Worm (Caenorhabditis elegans) whole organism, L1 larva: ENCODE results near the gene C24H12.6.

Experiments used
- C04F5.9 ChIP-seq: sonication (generic microtip); optimal IDR thresholded peaks from 2 replicates; lab custom pipeline; 2016; ENCODE audit warnings: missing genetic modification characterization, missing compliant biosample characterization
- C16A3.4 ChIP-seq: fragments of 150-350 bp; optimal IDR thresholded peaks from 2 replicates; lab custom pipeline; 2014; ENCODE audit warnings: missing biosample characterization, missing genetic modification characterization
- Y116A8C.19 ChIP-seq: sonication (generic microtip); optimal IDR thresholded peaks from 2 replicates; lab custom pipeline; 2016; ENCODE audit warnings: missing compliant biosample characterization, missing genetic modification characterization, borderline replicate concordance
- ama-1 ChIP-seq: fragments of 150-350 bp; optimal IDR thresholded peaks from 2 replicates; lab custom pipeline; 2014
- blmp-1 ChIP-seq: fragments of 150-350 bp; optimal IDR thresholded peaks from 2 replicates; lab custom pipeline; 2014; ENCODE audit warnings: missing biosample characterization, missing genetic modification characterization
- ceh-63 ChIP-seq: fragments of 200-800 bp; sonication (Bioruptor generic); optimal IDR thresholded peaks from 2 replicates; lab custom pipeline; 2018; ENCODE audit warnings: mild to moderate bottlenecking, missing genetic modification characterization, missing compliant biosample characterization
- ceh-8 ChIP-seq: fragments of 200-800 bp; sonication (Bioruptor generic); optimal IDR thresholded peaks from 2 replicates; lab custom pipeline; 2018; ENCODE audit warnings: mild to moderate bottlenecking, missing genetic modification characterization, moderate library complexity, missing compliant biosample characterization
- ceh-88 ChIP-seq: fragments of 200-800 bp; sonication (Bioruptor generic); IDR thresholded peaks from 2 replicates; pipeline ENCODE4 v1.3.6; 2022; ENCODE audit warnings: missing genetic modification characterization, missing compliant biosample characterization
- efl-1 ChIP-seq, 4 experiments: fragments of 150-350 bp; optimal IDR thresholded peaks in 3 of 4; peaks in 1 of 4; 1 replicate in 1 of 4; 2 replicates in 3 of 4; lab custom pipeline; 2014; ENCODE audit warnings: missing biosample characterization in 2 of 4, missing genetic modification characterization in 2 of 4, missing genetic modification reagents in 2 of 4
- egl-27 ChIP-seq, 2 experiments: fragments of 150-350 bp in 1 of 2; sonication (generic microtip); optimal IDR thresholded peaks; 3 replicates each; lab custom pipeline; 2017 to 2018; ENCODE audit warnings: missing biosample characterization in 2 of 2, missing genetic modification characterization in 2 of 2, missing genetic modification reagents in 2 of 2
- fkh-10 ChIP-seq: sonication (generic microtip); optimal IDR thresholded peaks from 2 replicates; lab custom pipeline; 2017; ENCODE audit warnings: missing biosample characterization, missing genetic modification reagents, missing genetic modification characterization
- grh-1 ChIP-seq: fragments of 200-800 bp; sonication (Bioruptor generic); IDR thresholded peaks from 2 replicates; pipeline ENCODE4 v1.3.6; 2022; ENCODE audit warnings: missing genetic modification reagents, missing genetic modification characterization, missing compliant biosample characterization
- jun-1 ChIP-seq: fragments of 150-350 bp; optimal IDR thresholded peaks from 2 replicates; lab custom pipeline; 2014; ENCODE audit warnings: missing biosample characterization, missing genetic modification reagents, missing genetic modification characterization
- lin-15B ChIP-seq: fragments of 150-350 bp; sonication (generic microtip); optimal IDR thresholded peaks from 3 replicates; lab custom pipeline; 2014; ENCODE audit warnings: missing biosample characterization, missing genetic modification characterization
- lin-35 ChIP-seq, 2 experiments: fragments of 150-350 bp; optimal IDR thresholded peaks; 2 replicates each; lab custom pipeline; 2014; ENCODE audit warnings: missing biosample characterization in 2 of 2, missing genetic modification characterization in 2 of 2, missing genetic modification reagents in 2 of 2
- lin-39 ChIP-seq: fragments of 150-350 bp; optimal IDR thresholded peaks from 2 replicates; lab custom pipeline; 2014; ENCODE audit warnings: missing biosample characterization, missing genetic modification reagents, missing genetic modification characterization
- lsy-2 ChIP-seq, 2 experiments: fragments of 150-350 bp; optimal IDR thresholded peaks; 2 replicates each; lab custom pipeline; 2014; ENCODE audit warnings: missing biosample characterization in 2 of 2, missing genetic modification characterization in 2 of 2
- mab-9 ChIP-seq: fragments of 200-800 bp; sonication (Bioruptor generic); IDR thresholded peaks from 2 replicates; pipeline ENCODE4 v1.3.6; 2022; ENCODE audit warnings: missing genetic modification reagents, missing genetic modification characterization, missing compliant biosample characterization
- nhr-12 ChIP-seq: sonication (generic microtip); optimal IDR thresholded peaks from 2 replicates; lab custom pipeline; 2017; ENCODE audit warnings: missing biosample characterization, missing genetic modification characterization
- nhr-19 ChIP-seq: fragments of 200-800 bp; sonication (Bioruptor generic); conservative IDR thresholded peaks from 2 replicates; pipeline ENCODE4 v1.3.6; 2022; ENCODE audit warnings: missing genetic modification characterization, missing compliant biosample characterization
- nhr-20 ChIP-seq: sonication (generic microtip); optimal IDR thresholded peaks from 2 replicates; lab custom pipeline; 2016; ENCODE audit warnings: mild to moderate bottlenecking, missing genetic modification characterization, missing compliant biosample characterization
- nhr-237 ChIP-seq: fragments of 150-350 bp; optimal IDR thresholded peaks from 2 replicates; lab custom pipeline; 2014; ENCODE audit warnings: missing biosample characterization, missing genetic modification characterization
- nhr-71 ChIP-seq: sonication (generic microtip); optimal IDR thresholded peaks from 2 replicates; lab custom pipeline; 2016; ENCODE audit warnings: mild to moderate bottlenecking, missing genetic modification characterization, moderate library complexity, missing compliant biosample characterization
- nhr-85 ChIP-seq: sonication (generic microtip); peaks from one replicate; lab custom pipeline; 2016; ENCODE audit warnings: missing genetic modification characterization, inconsistent platforms, missing compliant biosample characterization
- pqm-1 ChIP-seq: sonication (generic microtip); optimal IDR thresholded peaks from 3 replicates; lab custom pipeline; 2017; ENCODE audit warnings: missing biosample characterization, missing genetic modification characterization
- rnt-1 ChIP-seq: sonication (generic microtip); optimal IDR thresholded peaks from 2 replicates; lab custom pipeline; 2016; ENCODE audit warnings: mild to moderate bottlenecking, missing genetic modification characterization, moderate library complexity, missing compliant biosample characterization
- unc-86 ChIP-seq: sonication (generic microtip); optimal IDR thresholded peaks from 2 replicates; lab custom pipeline; 2016; ENCODE audit warnings: missing genetic modification characterization, missing compliant biosample characterization
- vab-15 ChIP-seq: sonication (generic microtip); optimal IDR thresholded peaks from 2 replicates; lab custom pipeline; 2017; ENCODE audit warnings: missing genotype, mild to moderate bottlenecking, missing genetic modification characterization, missing compliant biosample characterization
- xbp-1 ChIP-seq: sonication (generic microtip); optimal IDR thresholded peaks from 2 replicates; lab custom pipeline; 2016; ENCODE audit warnings: missing genetic modification characterization, missing compliant biosample characterization
- ztf-4 ChIP-seq: fragments of 150-350 bp; optimal IDR thresholded peaks from 2 replicates; lab custom pipeline; 2014; ENCODE audit warnings: missing biosample characterization, missing genetic modification characterization

Gene C24H12.6

ce11 chrII:385258-385657 lies 33.4 kb downstream of the C24H12.6 start, which contains the start of gene C03H5.5:
Gene C03H5.5, minus strand, starts transcription at chrII:385358.
- no peak for TF ChIP-seq lin-15B (tag; lab: Kevin White, UChicago)
- TF ChIP-seq lin-39 (tag; lab: Kevin White, UChicago) = no peak
- no peak for TF ChIP-seq ceh-88
- no peak for TF ChIP-seq nhr-20 (tag; lab: Kevin White, UChicago)
- no peak for TF ChIP-seq efl-1 (optimal IDR thresholded peaks at IDR 0.05; lab: Kevin White, UChicago)
- TF ChIP-seq efl-1 (GFP tag; optimal IDR thresholded peaks at IDR 0.05 in 1 of 2; lab: Kevin White, UChicago) = peak in 1 of 2 experiments; percentile 80
- TF ChIP-seq lsy-2 (tag; optimal IDR thresholded peaks at IDR 0.05; lab: Kevin White, UChicago) = no peak

- no peak for TF ChIP-seq pqm-1 (tag; lab: Kevin White, UChicago)
- no peak for TF ChIP-seq egl-27 (tag; optimal IDR thresholded peaks at IDR 0.05; lab: Kevin White, UChicago)
- no peak for TF ChIP-seq Y116A8C.19 (tag; lab: Kevin White, UChicago)
- TF ChIP-seq ceh-63 (GFP tag; lab: Kevin White, UChicago) = no peak
- no peak for TF ChIP-seq mab-9
- no peak for TF ChIP-seq lin-39 (tag; lab: Kevin White, UChicago)
- TF ChIP-seq rnt-1 (tag; lab: Kevin White, UChicago) = no peak
- no peak for TF ChIP-seq grh-1 (GFP tag; lab: Robert Waterston, UW)
- TF ChIP-seq vab-15 = no peak
- no peak for TF ChIP-seq nhr-71
- no peak for TF ChIP-seq ztf-4 (tag; lab: Kevin White, UChicago)
- TF ChIP-seq C16A3.4 = no peak
- TF ChIP-seq ceh-8 (GFP tag; lab: Kevin White, UChicago) = no peak
- TF ChIP-seq nhr-85 (tag; lab: Kevin White, UChicago) = no peak
- no peak for TF ChIP-seq unc-86 (tag; lab: Kevin White, UChicago)
These were observed 38.7 kb downstream of the C24H12.6 start, which contains the start of gene C03H5.7 for ce11 chrII:379935-380334. Gene C03H5.7, plus strand, starts transcription at chrII:380235.

ce11 chrII:378351-378750 lies 40.3 kb downstream of the C24H12.6 start, which contains the start of gene C03H5.9:
Gene C03H5.9, plus strand, starts transcription at chrII:378651.
- TF ChIP-seq nhr-85 (tag; lab: Kevin White, UChicago) = peak; percentile 39
- no peak for TF ChIP-seq Y116A8C.19 (tag; lab: Kevin White, UChicago)

- TF ChIP-seq fkh-10 (GFP tag; lab: Kevin White, UChicago) (no peak), nhr-19 (GFP tag; lab: Robert Waterston, UW) (no peak), efl-1 (optimal IDR thresholded peaks at IDR 0.05; lab: Kevin White, UChicago) (no peak), efl-1 (GFP tag; optimal IDR thresholded peaks at IDR 0.05 in 1 of 2; lab: Kevin White, UChicago) (no peak), lin-35 (GFP tag; optimal IDR thresholded peaks at IDR 0.05; lab: Kevin White, UChicago) (no peak), nhr-237 (tag; lab: Kevin White, UChicago) (no peak), ama-1 (lab: Kevin White, UChicago) (no peak), nhr-12 (no peak)
- TF ChIP-seq, all 84 proteins: peak for 0
These were observed 43.7 kb downstream of the C24H12.6 start, which contains the start of gene C03H5.4 for ce11 chrII:374950-375349. Gene C03H5.4, plus strand, starts transcription at chrII:375250.

- TF ChIP-seq jun-1 (tag; lab: Kevin White, UChicago) (no peak), xbp-1 (tag; lab: Kevin White, UChicago) (peak; percentile 67)
These were observed 46.4 kb downstream of the C24H12.6 start for ce11 chrII:372235-372634.

- TF ChIP-seq C04F5.9 (tag; lab: Kevin White, UChicago) (no peak), nhr-71 (no peak), nhr-85 (tag; lab: Kevin White, UChicago) (peak; percentile 69), blmp-1 (tag; lab: Kevin White, UChicago) (peak; percentile 78)
These were observed 47.1 kb downstream of the C24H12.6 start for ce11 chrII:371549-371948.
